Fruit fly (Drosophila melanogaster) whole organism, prepupa: ENCODE results near the gene ex.
A peak's percentile ranks its signal among the peaks of the same experiment; 100 is the strongest.

Experiments
- CG16779 ChIP-seq: fragments of 200-800 bp; sonication (Bioruptor generic); optimal IDR thresholded peaks from 3 replicates; lab custom pipeline; 2017; ENCODE audit warnings: missing biosample characterization, mild to moderate bottlenecking, missing genetic modification characterization
- CG3032 ChIP-seq: fragments of 200-800 bp; optimal IDR thresholded peaks from 2 replicates; lab custom pipeline; 2019; ENCODE audit warnings: missing biosample characterization, mild to moderate bottlenecking, missing genetic modification characterization, moderate library complexity
- CG4318 ChIP-seq: fragments of 200-800 bp; sonication (Bioruptor generic); optimal IDR thresholded peaks from 3 replicates; lab custom pipeline; 2017; ENCODE audit warnings: missing biosample characterization, mild to moderate bottlenecking, missing genetic modification characterization
- CG7368 ChIP-seq: fragments of 200-800 bp; sonication (Bioruptor generic); optimal IDR thresholded peaks from 3 replicates; lab custom pipeline; 2016; ENCODE audit warnings: missing biosample characterization, missing genetic modification characterization
- Eip75B ChIP-seq: fragments of 200-800 bp; sonication (Bioruptor generic); optimal IDR thresholded peaks from 3 replicates; lab custom pipeline; 2016; ENCODE audit warnings: missing biosample characterization, missing genetic modification characterization
- Eip93F ChIP-seq: fragments of 200-800 bp; sonication (Bioruptor generic); optimal IDR thresholded peaks from 2 replicates; lab custom pipeline; 2016; ENCODE audit warnings: missing biosample characterization, mild to moderate bottlenecking, missing genetic modification characterization
- Ets21C ChIP-seq: fragments of 200-800 bp; sonication (Bioruptor generic); optimal IDR thresholded peaks from 3 replicates; lab custom pipeline; 2016; ENCODE audit warnings: missing biosample characterization, missing genetic modification characterization
- Hr39 ChIP-seq: fragments of 200-800 bp; sonication (Bioruptor generic); optimal IDR thresholded peaks from 2 replicates; lab custom pipeline; 2016; ENCODE audit warnings: missing biosample characterization, missing genetic modification characterization
- ss ChIP-seq, 2 experiments: fragments of 200-800 bp; sonication (Bioruptor generic); optimal IDR thresholded peaks; 2 replicates in 1 of 2; 3 replicates in 1 of 2; lab custom pipeline; 2017 to 2018; ENCODE audit warnings: mild to moderate bottlenecking in 2 of 2, missing biosample characterization in 2 of 2, missing genetic modification characterization in 2 of 2, moderate library complexity in 1 of 2

dm6 chr2L:481757-482450 lies 50.9 kb downstream of the ex start:
- no peak for TF ChIP-seq ss (GFP tag; optimal IDR thresholded peaks at IDR 0.05; lab: Kevin White, UChicago)
- TF ChIP-seq CG4318 = peak; percentile 39
- peak; percentile 51 for TF ChIP-seq CG3032
- peak; percentile 10 for TF ChIP-seq Eip75B (GFP tag; lab: Kevin White, UChicago)
- TF ChIP-seq Ets21C (GFP tag; lab: Kevin White, UChicago) = no peak
- no peak for TF ChIP-seq Eip93F
- peak; percentile 28 for TF ChIP-seq Hr39
- TF ChIP-seq CG7368 (GFP tag; lab: Kevin White, UChicago) = peak; percentile 27
- no peak for TF ChIP-seq CG16779 (tag; lab: Kevin White, UChicago)
